3 worm cellular contexts compared by ENCODE assay signal in genomic region chrIV:162530-162929, ce11.
A peak's percentile ranks its signal among the peaks of the same experiment; 100 is the strongest.
TF ChIP-seq lines count a peak whose summit lies in the region.

Y38C1AA.6 (plus strand) TSS chrIV:162830.

TF ChIP-seq in whole organism, L2 larva, 48 proteins besides CTCF, POLR2A, EP300 and RAD21:
- TF ChIP-seq unc-62 (GFP tag; optimal IDR thresholded peaks at IDR 0.05; lab: Kevin White, UChicago) (no peak), fos-1 (tag; optimal IDR thresholded peaks at IDR 0.05; lab: Kevin White, UChicago) (peak; percentile 22)

TF ChIP-seq in whole organism, L3 larva, 47 proteins besides CTCF, POLR2A, EP300 and RAD21:
- TF ChIP-seq pqm-1 (tag; optimal IDR thresholded peaks at IDR 0.05; lab: Kevin White, UChicago): peak; percentile 17
- no peak for TF ChIP-seq eor-1 (tag; optimal IDR thresholded peaks at IDR 0.05; lab: Kevin White, UChicago)

TF ChIP-seq in whole organism, L4 larva, 104 proteins besides CTCF, POLR2A, EP300 and RAD21:
- TF ChIP-seq lir-3 (tag; optimal IDR thresholded peaks at IDR 0.05; lab: Kevin White, UChicago): no peak
- TF ChIP-seq daf-16 (GFP tag; optimal IDR thresholded peaks at IDR 0.05; lab: Kevin White, UChicago): no peak
- peak; percentile 62 for TF ChIP-seq daf-16 (tag; optimal IDR thresholded peaks at IDR 0.05; lab: Kevin White, UChicago)
TF ChIP-seq in whole organism, L4 larva: peak in this region for 1.

Comparison
In these comparisons a context has a peak if more than half of its experiments do, and no peak if none do; other contexts are left out.
1. Of the 23 proteins assayed by ChIP-seq in both whole organism, L4 larva and whole organism, L2 larva: peak only in whole organism, L4 larva: none; only in whole organism, L2 larva: fos-1; in both: none; in neither: 22.